Worm (Caenorhabditis elegans): ENCODE measurements around the gene spsb-1.

- no peak for TF ChIP-seq Y116A8C.19 (tag; optimal IDR thresholded peaks at IDR 0.05; ENCODE audit: borderline replicate concordance)
- no peak for TF ChIP-seq aly-2 (tag; optimal IDR thresholded peaks at IDR 0.05)
- no peak for TF ChIP-seq ztf-11 (tag; optimal IDR thresholded peaks at IDR 0.05)
These were observed 32.1 kb upstream of the spsb-1 start, which contains the start of gene gst-26 for ce11 chrII:15164453-15164852.

Measured in whole organism, L1 larva.